Worm (Caenorhabditis elegans): ENCODE measurements around the gene swt-2.

DNA sequence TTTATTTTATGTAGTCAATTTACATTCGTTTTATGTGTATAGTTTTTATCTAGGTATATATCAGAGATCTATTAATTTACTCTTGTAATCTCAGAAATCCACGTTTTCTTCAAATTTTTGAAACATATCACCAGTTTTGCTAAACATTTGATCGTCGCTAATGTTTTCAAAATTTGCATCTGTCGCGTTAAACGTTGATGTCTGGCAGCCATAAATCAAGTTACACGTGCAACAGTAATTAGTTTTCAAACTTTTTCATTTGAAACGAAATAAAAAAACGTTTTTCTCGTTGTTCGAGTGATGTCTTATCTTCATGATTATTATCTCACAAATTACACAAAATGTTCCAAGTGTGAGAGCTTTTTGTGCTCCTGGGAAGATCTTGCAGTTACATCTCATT lies 32.5 kb upstream of the swt-2 start, which contains the start of gene srh-79:
- TF ChIP-seq Y53F4B.3 (GFP tag; IDR thresholded peaks at IDR 0.05) (no peak), athp-1 (tag; optimal IDR thresholded peaks at IDR 0.05) (no peak), nfya-1 (tag; optimal IDR thresholded peaks at IDR 0.05; ENCODE audit: borderline replicate concordance, insufficient read depth) (no peak), aptf-3 (GFP tag; IDR thresholded peaks at IDR 0.05) (no peak), snpc-3.4 (tag; optimal IDR thresholded peaks at IDR 0.05) (no peak), mxl-1 (tag; optimal IDR thresholded peaks at IDR 0.05) (no peak), efl-1 (GFP tag; optimal IDR thresholded peaks at IDR 0.05) (no peak), madf-6 (GFP tag; IDR thresholded peaks at IDR 0.05) (no peak), zim-3 (tag; optimal IDR thresholded peaks at IDR 0.05) (no peak)

All from whole organism, young adult.